Worm (Caenorhabditis elegans) whole organism, L3 larva: Measurements from ENCODE around the gene T24C2.5.
"Not testable (repeated sequence)": the region's sequence is repeated elsewhere in the genome, so short reads cannot be mapped to it uniquely, and the experiment has no call there.

Source experiments
- ZK546.5 ChIP-seq: sonication (generic microtip); optimal IDR thresholded peaks from 2 replicates; lab custom pipeline; 2017; ENCODE audit warnings: missing biosample characterization, missing genetic modification characterization
- aly-2 ChIP-seq: fragments of 150-350 bp; optimal IDR thresholded peaks from 2 replicates; lab custom pipeline; 2014; ENCODE audit warnings: missing biosample characterization, missing genetic modification characterization
- ama-1 ChIP-seq: fragments of 150-350 bp; optimal IDR thresholded peaks from 2 replicates; lab custom pipeline; 2018
- ceh-16 ChIP-seq: sonication (generic microtip); optimal IDR thresholded peaks from 2 replicates; lab custom pipeline; 2017; ENCODE audit warnings: missing biosample characterization, missing genetic modification characterization
- ceh-28 ChIP-seq: fragments of 150-350 bp; optimal IDR thresholded peaks from 2 replicates; lab custom pipeline; 2014; ENCODE audit warnings: missing biosample characterization, missing genetic modification reagents, missing genetic modification characterization
- ceh-82 ChIP-seq: fragments of 150-350 bp; optimal IDR thresholded peaks from 2 replicates; lab custom pipeline; 2014; ENCODE audit warnings: missing biosample characterization, missing genetic modification characterization
- ceh-9 ChIP-seq: sonication (generic microtip); optimal IDR thresholded peaks from 2 replicates; lab custom pipeline; 2018; ENCODE audit warnings: missing biosample characterization, missing genetic modification characterization
- daf-12 ChIP-seq: fragments of 150-350 bp; optimal IDR thresholded peaks from 2 replicates; lab custom pipeline; 2014; ENCODE audit warnings: missing biosample characterization, missing genetic modification reagents, missing genetic modification characterization
- egl-27 ChIP-seq: sonication (generic microtip); optimal IDR thresholded peaks from 4 replicates; lab custom pipeline; 2017; ENCODE audit warnings: missing biosample characterization, missing genetic modification reagents, missing genetic modification characterization
- egl-5 ChIP-seq: fragments of 150-350 bp; optimal IDR thresholded peaks from 2 replicates; lab custom pipeline; 2017; ENCODE audit warnings: missing biosample characterization, missing genetic modification reagents, missing genetic modification characterization, inconsistent platforms
- elt-1 ChIP-seq: fragments of 150-350 bp; optimal IDR thresholded peaks from 2 replicates; lab custom pipeline; 2014; ENCODE audit warnings: missing biosample characterization, missing genetic modification characterization
- elt-3 ChIP-seq, 3 experiments: fragments of 150-350 bp in 1 of 3; sonication (generic microtip) in 2 of 3; optimal IDR thresholded peaks; 2 replicates in 2 of 3; 4 replicates in 1 of 3; lab custom pipeline; 2014 to 2017; ENCODE audit warnings: missing biosample characterization in 3 of 3, missing genetic modification characterization in 3 of 3
- fkh-10 ChIP-seq: sonication (generic microtip); optimal IDR thresholded peaks from 2 replicates; lab custom pipeline; 2017; ENCODE audit warnings: missing biosample characterization, missing genetic modification reagents, missing genetic modification characterization
- fkh-2 ChIP-seq: fragments of 150-350 bp; optimal IDR thresholded peaks from 2 replicates; lab custom pipeline; 2014; ENCODE audit warnings: missing biosample characterization, missing genetic modification reagents, missing genetic modification characterization
- fos-1 ChIP-seq: fragments of 150-350 bp; optimal IDR thresholded peaks from 2 replicates; lab custom pipeline; 2014; ENCODE audit warnings: missing biosample characterization, missing genetic modification characterization
- lin-39 ChIP-seq: fragments of 150-350 bp; optimal IDR thresholded peaks from 2 replicates; lab custom pipeline; 2018; ENCODE audit warnings: missing biosample characterization, missing genetic modification reagents, missing genetic modification characterization
- lsy-12 ChIP-seq: sonication (generic microtip); optimal IDR thresholded peaks from 2 replicates; lab custom pipeline; 2016; ENCODE audit warnings: mild to moderate bottlenecking, missing genetic modification characterization, missing compliant biosample characterization
- mdl-1 ChIP-seq: fragments of 150-350 bp; optimal IDR thresholded peaks from 2 replicates; lab custom pipeline; 2014; ENCODE audit warnings: missing biosample characterization, missing genetic modification characterization
- mml-1 ChIP-seq: fragments of 150-350 bp; sonication (generic microtip); optimal IDR thresholded peaks from 3 replicates; lab custom pipeline; 2014; ENCODE audit warnings: missing biosample characterization, missing genetic modification characterization
- nfya-1 ChIP-seq: sonication (generic microtip); optimal IDR thresholded peaks from 2 replicates; lab custom pipeline; 2017; ENCODE audit warnings: missing genetic modification characterization, mild to moderate bottlenecking, missing compliant biosample characterization, antibody characterized with exemption, moderate library complexity; ENCODE audit not compliant: insufficient read depth
- nhr-11 ChIP-seq: fragments of 150-350 bp; optimal IDR thresholded peaks from 2 replicates; lab custom pipeline; 2014; ENCODE audit warnings: missing biosample characterization, missing genetic modification characterization
- nhr-23 ChIP-seq: fragments of 150-350 bp; optimal IDR thresholded peaks from 2 replicates; lab custom pipeline; 2014; ENCODE audit warnings: missing biosample characterization, missing genetic modification reagents, missing genetic modification characterization
- nhr-237 ChIP-seq: fragments of 150-350 bp; optimal IDR thresholded peaks from 2 replicates; lab custom pipeline; 2014; ENCODE audit warnings: missing biosample characterization, missing genetic modification characterization
- nhr-25 ChIP-seq: sonication (generic microtip); optimal IDR thresholded peaks from 2 replicates; lab custom pipeline; 2017; ENCODE audit warnings: missing biosample characterization, missing genetic modification characterization
- nhr-28 ChIP-seq: fragments of 150-350 bp; optimal IDR thresholded peaks from 2 replicates; lab custom pipeline; 2014; ENCODE audit warnings: missing biosample characterization, missing genetic modification characterization
- nhr-43 ChIP-seq: sonication (generic microtip); optimal IDR thresholded peaks from 2 replicates; lab custom pipeline; 2016; ENCODE audit warnings: mild to moderate bottlenecking, missing genetic modification characterization, missing compliant biosample characterization; ENCODE audit not compliant: poor library complexity, severe bottlenecking
- nhr-67 ChIP-seq: fragments of 150-350 bp; optimal IDR thresholded peaks from 2 replicates; lab custom pipeline; 2014; ENCODE audit warnings: missing biosample characterization, missing genetic modification characterization
- nhr-76 ChIP-seq: fragments of 150-350 bp; sonication (generic microtip); optimal IDR thresholded peaks from 5 replicates; lab custom pipeline; 2014; ENCODE audit warnings: missing biosample characterization, missing genetic modification characterization
- pha-4 ChIP-seq: fragments of 150-350 bp; optimal IDR thresholded peaks from 2 replicates; lab custom pipeline; 2014; ENCODE audit warnings: missing biosample characterization, missing genetic modification reagents, missing genetic modification characterization
- pqm-1 ChIP-seq: fragments of 150-350 bp; optimal IDR thresholded peaks from 2 replicates; lab custom pipeline; 2017; ENCODE audit warnings: missing biosample characterization, missing genetic modification characterization, inconsistent platforms
- sea-2 ChIP-seq: fragments of 150-350 bp; sonication (generic microtip); optimal IDR thresholded peaks from 4 replicates; lab custom pipeline; 2014; ENCODE audit warnings: missing biosample characterization, missing genetic modification reagents, missing genetic modification characterization
- skn-1 ChIP-seq: fragments of 150-350 bp; optimal IDR thresholded peaks from 2 replicates; lab custom pipeline; 2014; ENCODE audit warnings: missing biosample characterization, missing genetic modification characterization
- snpc-4 ChIP-seq: fragments of 150-350 bp; optimal IDR thresholded peaks from 2 replicates; lab custom pipeline; 2014; ENCODE audit warnings: missing biosample characterization, missing genetic modification characterization
- tbx-2 ChIP-seq: sonication (generic microtip); optimal IDR thresholded peaks from 2 replicates; lab custom pipeline; 2016; ENCODE audit warnings: mild to moderate bottlenecking, missing genetic modification characterization, missing compliant biosample characterization
- unc-39 ChIP-seq: sonication (generic microtip); optimal IDR thresholded peaks from 4 replicates; lab custom pipeline; 2017; ENCODE audit warnings: missing biosample characterization, missing genetic modification characterization
- unc-62 ChIP-seq: fragments of 150-350 bp; sonication (generic microtip); optimal IDR thresholded peaks from 4 replicates; lab custom pipeline; 2014; ENCODE audit warnings: missing biosample characterization, missing genetic modification reagents, missing genetic modification characterization
- zag-1 ChIP-seq: fragments of 150-350 bp; optimal IDR thresholded peaks from 2 replicates; lab custom pipeline; 2014; ENCODE audit warnings: missing biosample characterization, missing genetic modification characterization

The T24C2.5 gene

ce11 chrX:14516560-14516959 is 17.7 kb upstream of the T24C2.5 start, which contains the start of gene D1025.10:
D1025.10 (plus strand) TSS chrX:14516860.
- TF ChIP-seq tbx-2 (tag; lab: Kevin White, UChicago): no peak
- no peak for TF ChIP-seq daf-12 (tag; lab: Kevin White, UChicago)
- TF ChIP-seq nhr-25: no peak
- no peak for TF ChIP-seq zag-1 (tag; lab: Kevin White, UChicago)
- TF ChIP-seq ceh-82 (tag; lab: Kevin White, UChicago): no peak

ce11 chrX:14517842-14518241 is 16.4 kb upstream of the T24C2.5 start:
- TF ChIP-seq snpc-4: peak; percentile 19
- no peak for TF ChIP-seq ceh-82 (tag; lab: Kevin White, UChicago)
- TF ChIP-seq, all 47 proteins: peak for 1

- TF ChIP-seq egl-27 (tag; lab: Kevin White, UChicago): no peak
- TF ChIP-seq fos-1 (tag; lab: Kevin White, UChicago): no peak
- no peak for TF ChIP-seq unc-39 (tag; lab: Kevin White, UChicago)
- TF ChIP-seq nhr-23 (tag; lab: Kevin White, UChicago): no peak
- no peak for TF ChIP-seq snpc-4
- TF ChIP-seq nhr-67 (tag; lab: Kevin White, UChicago): no peak
- TF ChIP-seq fkh-2 (tag; lab: Kevin White, UChicago): no peak
- no peak for TF ChIP-seq skn-1
- no peak for TF ChIP-seq unc-62 (GFP tag; lab: Kevin White, UChicago)
- no peak for TF ChIP-seq nfya-1 (tag; lab: Kevin White, UChicago)
These were observed 13.8 kb upstream of the T24C2.5 start, which contains the start of gene D1025.1 for ce11 chrX:14520463-14520862. D1025.1 (plus strand) TSS chrX:14520763.

ce11 chrX:14523275-14523674 is 10.9 kb upstream of the T24C2.5 start, which contains the start of gene nspc-16:
nspc-16 (plus strand) TSS chrX:14523575.
- TF ChIP-seq elt-1 (no peak), nhr-28 (no peak), ama-1 (no peak), nhr-11 (tag; lab: Kevin White, UChicago) (no peak), skn-1 (no peak), daf-12 (tag; lab: Kevin White, UChicago) (no peak), nhr-76 (no peak), fkh-10 (no peak), nhr-237 (tag; lab: Kevin White, UChicago) (no peak), nhr-23 (tag; lab: Kevin White, UChicago) (no peak), nhr-43 (tag; lab: Kevin White, UChicago) (no peak), nhr-67 (tag; lab: Kevin White, UChicago) (no peak), nhr-25 (no peak), egl-5 (tag; lab: Kevin White, UChicago) (no peak)

- not testable (repeated sequence) for TF ChIP-seq ceh-28; ceh-16 (tag; lab: Kevin White, UChicago); nhr-28
These were observed 9.2 kb upstream of the T24C2.5 start, which contains the start of gene nspc-17 for ce11 chrX:14525081-14525324. nspc-17 (minus strand) TSS chrX:14525181.

ce11 chrX:14525325-14526305 is 8.6 kb upstream of the T24C2.5 start:
- TF ChIP-seq mml-1: peak; percentile 37
- peak; percentile 100 for TF ChIP-seq unc-62 (GFP tag; lab: Kevin White, UChicago)
- TF ChIP-seq ceh-9 (tag; lab: Kevin White, UChicago): peak; percentile 100
- peak; percentile 100 for TF ChIP-seq lin-39
- peak; percentile 94 for TF ChIP-seq snpc-4
- peak; percentile 67 to 99 (median 79) for TF ChIP-seq elt-3 (tag; optimal IDR thresholded peaks at IDR 0.05; lab: Kevin White, UChicago)
- peak; percentile 80 for TF ChIP-seq sea-2 (GFP tag; lab: Kevin White, UChicago)
- peak; percentile 98 for TF ChIP-seq nhr-25
- peak; percentile 90 for TF ChIP-seq pqm-1 (tag; lab: Kevin White, UChicago)
- TF ChIP-seq pha-4 (tag; lab: Kevin White, UChicago): peak; percentile 96
- TF ChIP-seq lsy-12 (tag; lab: Kevin White, UChicago): peak; percentile 97
- TF ChIP-seq daf-12 (tag; lab: Kevin White, UChicago): peak; percentile 97
- peak; percentile 99 for TF ChIP-seq nhr-23 (tag; lab: Kevin White, UChicago)
- peak; percentile 75 for TF ChIP-seq nhr-67 (tag; lab: Kevin White, UChicago)
- peak; percentile 99 for TF ChIP-seq skn-1
- TF ChIP-seq nhr-28: peak; percentile 73
- peak; percentile 89 for TF ChIP-seq nhr-76
- TF ChIP-seq ama-1: peak; percentile 73
- TF ChIP-seq mdl-1 (tag; lab: Kevin White, UChicago): peak; percentile 90
- TF ChIP-seq nhr-237 (tag; lab: Kevin White, UChicago): peak; percentile 87
- TF ChIP-seq elt-1: peak; percentile 73
- peak; percentile 96 for TF ChIP-seq nfya-1 (tag; lab: Kevin White, UChicago)
- TF ChIP-seq unc-39 (tag; lab: Kevin White, UChicago): peak; percentile 25
- TF ChIP-seq tbx-2 (tag; lab: Kevin White, UChicago): peak; percentile 99
- peak; percentile 99 for TF ChIP-seq fos-1 (tag; lab: Kevin White, UChicago)
- peak; percentile 98 for TF ChIP-seq egl-27 (tag; lab: Kevin White, UChicago)
- TF ChIP-seq aly-2: peak; percentile 96
- TF ChIP-seq nhr-43 (tag; lab: Kevin White, UChicago): peak; percentile 99
- peak; percentile 100 for TF ChIP-seq ceh-28
- peak; percentile 71 for TF ChIP-seq ZK546.5 (tag; lab: Kevin White, UChicago)
